Worm (Caenorhabditis elegans) whole organism, L2 larva: ENCODE measurements around the gene C04A11.2.
A peak's percentile ranks its signal among the peaks of the same experiment; 100 is the strongest.

Experiments used
- C34F6.9 ChIP-seq: fragments of 150-350 bp; optimal IDR thresholded peaks from 2 replicates; lab custom pipeline; 2014; ENCODE audit warnings: missing biosample characterization, missing genetic modification characterization
- R02D3.7 ChIP-seq: fragments of 150-350 bp; optimal IDR thresholded peaks from 2 replicates; lab custom pipeline; 2014; ENCODE audit warnings: missing biosample characterization, missing genetic modification characterization
- ceh-82 ChIP-seq: fragments of 150-350 bp; optimal IDR thresholded peaks from 2 replicates; lab custom pipeline; 2014; ENCODE audit warnings: missing biosample characterization, missing genetic modification characterization
- elt-1 ChIP-seq: fragments of 150-350 bp; optimal IDR thresholded peaks from 2 replicates; lab custom pipeline; 2014; ENCODE audit warnings: missing biosample characterization, missing genetic modification characterization
- fos-1 ChIP-seq: fragments of 150-350 bp; optimal IDR thresholded peaks from 2 replicates; lab custom pipeline; 2014; ENCODE audit warnings: missing biosample characterization, missing genetic modification characterization
- lin-13 ChIP-seq: fragments of 150-350 bp; optimal IDR thresholded peaks from 2 replicates; lab custom pipeline; 2014; ENCODE audit warnings: missing biosample characterization, missing genetic modification reagents, missing genetic modification characterization
- mdl-1 ChIP-seq, 2 experiments: fragments of 150-350 bp in 1 of 2; sonication (generic microtip) in 1 of 2; optimal IDR thresholded peaks; 2 replicates each; lab custom pipeline; 2017; ENCODE audit warnings: missing biosample characterization in 2 of 2, missing genetic modification characterization in 2 of 2
- nhr-12 ChIP-seq: fragments of 150-350 bp; optimal IDR thresholded peaks from 2 replicates; lab custom pipeline; 2014; ENCODE audit warnings: missing biosample characterization, missing genetic modification characterization
- nhr-25 ChIP-seq: fragments of 150-350 bp; sonication (generic microtip); optimal IDR thresholded peaks from 3 replicates; lab custom pipeline; 2014; ENCODE audit warnings: missing biosample characterization, missing genetic modification characterization
- unc-55 ChIP-seq: fragments of 150-350 bp; sonication (generic microtip); optimal IDR thresholded peaks from 3 replicates; lab custom pipeline; 2014; ENCODE audit warnings: missing biosample characterization, missing genetic modification reagents, missing genetic modification characterization
- ztf-4 ChIP-seq: fragments of 150-350 bp; optimal IDR thresholded peaks from 2 replicates; lab custom pipeline; 2014; ENCODE audit warnings: missing biosample characterization, missing genetic modification characterization

- no peak for TF ChIP-seq ztf-4 (tag; lab: Kevin White, UChicago)
- TF ChIP-seq R02D3.7 (tag; lab: Kevin White, UChicago) = no peak
- no peak for TF ChIP-seq elt-1 (tag; lab: Kevin White, UChicago)
- peak; percentile 59 for TF ChIP-seq fos-1 (tag; lab: Kevin White, UChicago)
- no peak for TF ChIP-seq nhr-25 (tag; lab: Kevin White, UChicago)
- TF ChIP-seq C34F6.9 (tag; lab: Kevin White, UChicago) = no peak
- no peak for TF ChIP-seq unc-55 (GFP tag; lab: Kevin White, UChicago)
- no peak for TF ChIP-seq nhr-12 (tag; lab: Kevin White, UChicago)
- no peak for TF ChIP-seq lin-13 (GFP tag; lab: Kevin White, UChicago)
- no peak for TF ChIP-seq mdl-1 (tag; optimal IDR thresholded peaks at IDR 0.05; lab: Kevin White, UChicago)
- TF ChIP-seq ceh-82 = no peak
Measured at ce11 chrX:13685725-13686124, 17.1 kb upstream of the C04A11.2 start.
